Worm (Caenorhabditis elegans) whole organism, L4 larva: ENCODE measurements around the gene F40G9.9.

Experiments
- F37D6.2 ChIP-seq: sonication (generic microtip); optimal IDR thresholded peaks from 2 replicates; lab custom pipeline; 2016; ENCODE audit warnings: mild to moderate bottlenecking, missing genetic modification characterization, missing compliant biosample characterization
- T20F7.1 ChIP-seq: fragments of 200-800 bp; sonication (Bioruptor generic); optimal IDR thresholded peaks from 2 replicates; lab custom pipeline; 2018; ENCODE audit warnings: mild to moderate bottlenecking, missing genetic modification characterization, missing compliant biosample characterization
- Y48G9A.11 ChIP-seq: fragments of 200-800 bp; sonication (Bioruptor generic); IDR thresholded peaks from 2 replicates; pipeline ENCODE4 v1.3.6; 2022; ENCODE audit warnings: missing genetic modification reagents, missing genetic modification characterization, missing compliant biosample characterization
- Y5F2A.4 ChIP-seq: fragments of 200-800 bp; sonication (Bioruptor generic); optimal IDR thresholded peaks from 2 replicates; lab custom pipeline; 2018; ENCODE audit warnings: mild to moderate bottlenecking, missing genetic modification characterization, missing compliant biosample characterization
- aha-1 ChIP-seq: fragments of 150-350 bp; peaks from one replicate; lab custom pipeline; 2014; ENCODE audit warnings: missing biosample characterization, missing genetic modification characterization
- attf-4 ChIP-seq: sonication (generic microtip); optimal IDR thresholded peaks from 3 replicates; lab custom pipeline; 2017; ENCODE audit warnings: missing biosample characterization, missing genetic modification characterization
- ceh-28 ChIP-seq: fragments of 150-350 bp; optimal IDR thresholded peaks from 2 replicates; lab custom pipeline; 2014; ENCODE audit warnings: missing biosample characterization, missing genetic modification reagents, missing genetic modification characterization
- ceh-44 ChIP-seq: fragments of 200-800 bp; sonication (Bioruptor generic); IDR thresholded peaks from 2 replicates; pipeline ENCODE4 v1.3.6; 2022; ENCODE audit warnings: missing genetic modification reagents, missing genetic modification characterization, missing compliant biosample characterization
- ceh-62 ChIP-seq: sonication (generic microtip); optimal IDR thresholded peaks from 2 replicates; lab custom pipeline; 2017; ENCODE audit warnings: missing biosample characterization, missing genetic modification characterization
- cey-2 ChIP-seq: sonication (generic microtip); optimal IDR thresholded peaks from 3 replicates; lab custom pipeline; 2017; ENCODE audit warnings: missing genetic modification characterization, mild to moderate bottlenecking, missing compliant biosample characterization, antibody characterized with exemption, borderline replicate concordance; ENCODE audit not compliant: insufficient read depth
- ctbp-1 ChIP-seq: fragments of 200-800 bp; sonication (Bioruptor generic); IDR thresholded peaks from 2 replicates; pipeline ENCODE4 v1.3.6; 2022; ENCODE audit warnings: missing genetic modification reagents, missing genetic modification characterization, missing compliant biosample characterization
- daf-16 ChIP-seq, 3 experiments: sonication (generic microtip); optimal IDR thresholded peaks; 2 replicates each; lab custom pipeline; 2016 to 2017; ENCODE audit warnings: missing genetic modification characterization in 3 of 3, missing genetic modification reagents in 3 of 3, mild to moderate bottlenecking in 2 of 3, missing compliant biosample characterization in 2 of 3, missing biosample characterization in 1 of 3, moderate library complexity in 1 of 3
- daf-8 ChIP-seq: fragments of 200-800 bp; sonication (Bioruptor generic); IDR thresholded peaks from 2 replicates; pipeline ENCODE4 v1.3.6; 2022; ENCODE audit warnings: missing genetic modification characterization, missing compliant biosample characterization
- dmd-9 ChIP-seq: fragments of 200-800 bp; sonication (Bioruptor generic); IDR thresholded peaks from 2 replicates; pipeline ENCODE4 v1.3.6; 2022; ENCODE audit warnings: missing genetic modification reagents, missing genetic modification characterization, missing compliant biosample characterization
- dpl-1 ChIP-seq: fragments of 150-350 bp; optimal IDR thresholded peaks from 2 replicates; lab custom pipeline; 2014; ENCODE audit warnings: missing biosample characterization, missing genetic modification reagents, missing genetic modification characterization
- duxl-1 ChIP-seq: sonication (generic microtip); optimal IDR thresholded peaks from 2 replicates; lab custom pipeline; 2016; ENCODE audit warnings: mild to moderate bottlenecking, missing genetic modification characterization, moderate library complexity, missing compliant biosample characterization; ENCODE audit not compliant: poor library complexity
- hif-1 ChIP-seq, 2 experiments: sonication (generic microtip); optimal IDR thresholded peaks; 2 replicates each; lab custom pipeline; 2016 to 2017; ENCODE audit warnings: missing compliant biosample characterization in 2 of 2, missing genetic modification characterization in 2 of 2, missing genetic modification reagents in 2 of 2, missing genotype in 2 of 2, mild to moderate bottlenecking in 1 of 2
- hlh-30 ChIP-seq: sonication (generic microtip); optimal IDR thresholded peaks from 2 replicates; lab custom pipeline; 2017; ENCODE audit warnings: antibody characterized with exemption, mild to moderate bottlenecking, missing genetic modification characterization, missing compliant biosample characterization; ENCODE audit not compliant: insufficient read depth
- lin-13 ChIP-seq: fragments of 150-350 bp; optimal IDR thresholded peaks from 2 replicates; lab custom pipeline; 2014; ENCODE audit warnings: missing biosample characterization, missing genetic modification reagents, missing genetic modification characterization
- lin-29 ChIP-seq: fragments of 200-800 bp; sonication (Bioruptor generic); IDR thresholded peaks from 2 replicates; pipeline ENCODE4 v1.3.6; 2022; ENCODE audit warnings: missing genetic modification reagents, missing genetic modification characterization, missing compliant biosample characterization
- lin-38 ChIP-seq: fragments of 200-800 bp; sonication (Bioruptor generic); IDR thresholded peaks from 2 replicates; pipeline ENCODE4 v1.3.6; 2022; ENCODE audit warnings: missing genetic modification reagents, missing genetic modification characterization, missing compliant biosample characterization
- lsy-2 ChIP-seq, 2 experiments: fragments of 150-350 bp in 1 of 2; sonication (generic microtip) in 1 of 2; optimal IDR thresholded peaks; 2 replicates each; lab custom pipeline; 2014 to 2017; ENCODE audit warnings: missing biosample characterization in 2 of 2, missing genetic modification characterization in 2 of 2
- madf-5 ChIP-seq, 2 experiments: fragments of 200-800 bp; sonication (Bioruptor generic); IDR thresholded peaks; 2 replicates each; pipeline ENCODE4 v1.3.6; 2022; ENCODE audit warnings: missing compliant biosample characterization in 2 of 2, missing genetic modification characterization in 2 of 2
- mdl-1 ChIP-seq, 2 experiments: fragments of 150-350 bp in 1 of 2; sonication (generic microtip) in 1 of 2; optimal IDR thresholded peaks; 2 replicates each; lab custom pipeline; 2014 to 2017; ENCODE audit warnings: missing biosample characterization in 2 of 2, missing genetic modification characterization in 2 of 2
- mdt-29 ChIP-seq: fragments of 200-800 bp; sonication (Bioruptor generic); IDR thresholded peaks from 2 replicates; pipeline ENCODE4 v1.3.6; 2022; ENCODE audit warnings: missing genetic modification reagents, missing genetic modification characterization, missing compliant biosample characterization
- nhr-237 ChIP-seq: sonication (generic microtip); optimal IDR thresholded peaks from 2 replicates; lab custom pipeline; 2017; ENCODE audit warnings: missing biosample characterization, missing genetic modification characterization
- nhr-28 ChIP-seq: fragments of 150-350 bp; optimal IDR thresholded peaks from 2 replicates; lab custom pipeline; 2014; ENCODE audit warnings: missing biosample characterization, missing genetic modification characterization
- nhr-48 ChIP-seq: sonication (generic microtip); optimal IDR thresholded peaks from 2 replicates; lab custom pipeline; 2016; ENCODE audit warnings: mild to moderate bottlenecking, missing genetic modification characterization, missing compliant biosample characterization
- nhr-77 ChIP-seq: fragments of 150-350 bp; optimal IDR thresholded peaks from 2 replicates; lab custom pipeline; 2014; ENCODE audit warnings: missing biosample characterization, missing genetic modification characterization
- pqm-1 ChIP-seq: sonication (generic microtip); optimal IDR thresholded peaks from 2 replicates; lab custom pipeline; 2017; ENCODE audit warnings: missing biosample characterization, missing genetic modification characterization
- set-16 ChIP-seq: fragments of 200-800 bp; sonication (Bioruptor generic); IDR thresholded peaks from 2 replicates; pipeline ENCODE4 v1.3.6; 2022; ENCODE audit warnings: missing genetic modification reagents, missing genetic modification characterization, missing compliant biosample characterization
- spr-1 ChIP-seq: sonication (generic microtip); optimal IDR thresholded peaks from 2 replicates; lab custom pipeline; 2016; ENCODE audit warnings: mild to moderate bottlenecking, missing genetic modification characterization, missing compliant biosample characterization
- tag-97 ChIP-seq: fragments of 200-800 bp; sonication (Bioruptor generic); IDR thresholded peaks from 2 replicates; pipeline ENCODE4 v1.3.6; 2022; ENCODE audit warnings: missing genetic modification characterization, missing compliant biosample characterization
- unc-39 ChIP-seq: sonication (generic microtip); optimal IDR thresholded peaks from 2 replicates; lab custom pipeline; 2017; ENCODE audit warnings: missing biosample characterization, missing genetic modification characterization
- unc-62 ChIP-seq, 3 experiments: fragments of 150-350 bp in 1 of 3; sonication (generic microtip); optimal IDR thresholded peaks in 2 of 3; peaks in 1 of 3; 1 replicate in 1 of 3; 2 replicates in 2 of 3; lab custom pipeline; 2014 to 2017; ENCODE audit warnings: missing biosample characterization in 3 of 3, missing genetic modification characterization in 3 of 3, missing genetic modification reagents in 3 of 3, missing genotype in 1 of 3
- zag-1 ChIP-seq: fragments of 150-350 bp; optimal IDR thresholded peaks from 2 replicates; lab custom pipeline; 2014; ENCODE audit warnings: missing biosample characterization, missing genetic modification characterization
- ztf-7 ChIP-seq: fragments of 150-350 bp; optimal IDR thresholded peaks from 2 replicates; lab custom pipeline; 2014; ENCODE audit warnings: missing biosample characterization, missing genetic modification characterization

F40G9.9 gene

ce11 chrIII:188426-188888, 16.9 kb upstream of the F40G9.9 start, which contains the start of gene ubc-20:
Gene ubc-20 (plus strand): TSS chrIII:188838.
- TF ChIP-seq tag-97 (GFP tag; lab: Robert Waterston, UW) (no peak), Y48G9A.11 (GFP tag; lab: Robert Waterston, UW) (peak; percentile 95), dpl-1 (peak; percentile 15), T20F7.1 (GFP tag; lab: Kevin White, UChicago) (peak; percentile 98), lin-29 (GFP tag; lab: Robert Waterston, UW) (no peak), F37D6.2 (tag; lab: Kevin White, UChicago) (no peak), hlh-30 (tag; lab: Kevin White, UChicago) (peak; percentile 62), dmd-9 (GFP tag; lab: Robert Waterston, UW) (no peak), lsy-2 (tag; optimal IDR thresholded peaks at IDR 0.05; lab: Kevin White, UChicago) (peak in 1 of 2 experiments; percentile 26), attf-4 (no peak), nhr-77 (tag; lab: Kevin White, UChicago) (peak; percentile 25), daf-16 (GFP tag; optimal IDR thresholded peaks at IDR 0.05; lab: Kevin White, UChicago) (no peak), daf-16 (tag; optimal IDR thresholded peaks at IDR 0.05; lab: Kevin White, UChicago) (peak; percentile 11)
- TF ChIP-seq, all 104 proteins: peak for 7

ce11 chrIII:187829-188228, 16.3 kb upstream of the F40G9.9 start, which contains the start of gene mxl-2:
Gene mxl-2 (minus strand): TSS chrIII:188131.
- TF ChIP-seq zag-1 (tag; lab: Kevin White, UChicago) (no peak), set-16 (peak; percentile 75), aha-1 (tag; lab: Kevin White, UChicago) (no peak), ceh-44 (GFP tag; lab: Robert Waterston, UW) (no peak), madf-5 (GFP tag; IDR thresholded peaks at IDR 0.05; lab: Robert Waterston, UW) (no peak)

- peak; percentile 26 for TF ChIP-seq aha-1 (tag; lab: Kevin White, UChicago)
Observed at ce11 chrIII:185909-186308, 14.4 kb upstream of the F40G9.9 start.

- no peak for TF ChIP-seq Y5F2A.4 (GFP tag; lab: Kevin White, UChicago)
- TF ChIP-seq lin-38 (GFP tag; lab: Robert Waterston, UW) = no peak
- TF ChIP-seq ceh-28 (tag; lab: Kevin White, UChicago) = peak; percentile 24
- no peak for TF ChIP-seq ctbp-1 (GFP tag; lab: Robert Waterston, UW)
Observed at ce11 chrIII:184335-184734, 12.8 kb upstream of the F40G9.9 start.

- TF ChIP-seq pqm-1 (tag; lab: Kevin White, UChicago) (peak; percentile 36), nhr-77 (tag; lab: Kevin White, UChicago) (peak; percentile 53), mdt-29 (no peak), nhr-28 (tag; lab: Kevin White, UChicago) (peak; percentile 69)
Observed at ce11 chrIII:183072-183471, 11.6 kb upstream of the F40G9.9 start.

- no peak for TF ChIP-seq ceh-28 (tag; lab: Kevin White, UChicago)
- TF ChIP-seq daf-8 (GFP tag; lab: Robert Waterston, UW) = no peak
- 0 out of 4 replicates have a peak, but pooled peaks of 1 of the 2 experiments have one; percentile 44 for TF ChIP-seq madf-5 (GFP tag; IDR thresholded peaks at IDR 0.05; lab: Robert Waterston, UW)
Observed at ce11 chrIII:182080-182479, 10.6 kb upstream of the F40G9.9 start, which contains the start of gene F40G9.15. Gene F40G9.15 (plus strand): TSS chrIII:182380.

- TF ChIP-seq unc-39 (tag; lab: Kevin White, UChicago) (no peak), madf-5 (GFP tag; IDR thresholded peaks at IDR 0.05; lab: Robert Waterston, UW) (no peak), zag-1 (tag; lab: Kevin White, UChicago) (no peak), mdl-1 (tag; optimal IDR thresholded peaks at IDR 0.05; lab: Kevin White, UChicago) (no peak), duxl-1 (tag; lab: Kevin White, UChicago) (no peak), hif-1 (tag; optimal IDR thresholded peaks at IDR 0.05; lab: Kevin White, UChicago) (no peak), lin-13 (GFP tag; lab: Kevin White, UChicago) (no peak), spr-1 (tag; lab: Kevin White, UChicago) (no peak), nhr-48 (no peak), ztf-7 (no peak), tag-97 (GFP tag; lab: Robert Waterston, UW) (no peak), cey-2 (tag; lab: Kevin White, UChicago) (no peak), unc-62 (GFP tag; optimal IDR thresholded peaks at IDR 0.05 in 1 of 2; lab: Kevin White, UChicago) (no peak), unc-62 (tag; optimal IDR thresholded peaks at IDR 0.05; lab: Kevin White, UChicago) (no peak), ceh-62 (tag; lab: Kevin White, UChicago) (no peak), nhr-237 (tag; lab: Kevin White, UChicago) (no peak)
Observed at ce11 chrIII:180963-181362, 9.4 kb upstream of the F40G9.9 start, which contains the start of gene F40G9.5. Gene F40G9.5 (plus strand): TSS chrIII:181263.
